Worm (Caenorhabditis elegans) whole organism, L2 larva: ENCODE data around the gene trx-2.
A peak's percentile ranks its signal among the peaks of the same experiment; 100 is the strongest.

Source experiments
- C34F6.9 ChIP-seq: fragments of 150-350 bp; optimal IDR thresholded peaks from 2 replicates; lab custom pipeline; 2014; ENCODE audit warnings: missing biosample characterization, missing genetic modification characterization
- F13H6.1 ChIP-seq: sonication (generic microtip); optimal IDR thresholded peaks from 2 replicates; lab custom pipeline; 2016; ENCODE audit warnings: missing genetic modification characterization, missing compliant biosample characterization
- R02D3.7 ChIP-seq: fragments of 150-350 bp; optimal IDR thresholded peaks from 2 replicates; lab custom pipeline; 2014; ENCODE audit warnings: missing biosample characterization, missing genetic modification characterization
- Y55F3AM.14 ChIP-seq: fragments of 200-800 bp; sonication (Bioruptor generic); optimal IDR thresholded peaks from 2 replicates; lab custom pipeline; 2018; ENCODE audit warnings: mild to moderate bottlenecking, missing genetic modification characterization, missing compliant biosample characterization
- ZK546.5 ChIP-seq: sonication (generic microtip); optimal IDR thresholded peaks from 2 replicates; lab custom pipeline; 2017; ENCODE audit warnings: missing biosample characterization, missing genetic modification characterization
- alr-1 ChIP-seq: fragments of 150-350 bp; optimal IDR thresholded peaks from 2 replicates; lab custom pipeline; 2014; ENCODE audit warnings: missing biosample characterization, missing genetic modification characterization
- aly-2 ChIP-seq: fragments of 150-350 bp; optimal IDR thresholded peaks from 2 replicates; lab custom pipeline; 2014; ENCODE audit warnings: missing biosample characterization, missing genetic modification characterization
- ama-1 ChIP-seq: fragments of 150-350 bp; optimal IDR thresholded peaks from 2 replicates; lab custom pipeline; 2018; ENCODE audit warnings: inconsistent platforms
- blmp-1 ChIP-seq: sonication (generic microtip); optimal IDR thresholded peaks from 2 replicates; lab custom pipeline; 2017; ENCODE audit warnings: missing genetic modification characterization, mild to moderate bottlenecking, missing compliant biosample characterization, antibody characterized with exemption, moderate library complexity; ENCODE audit not compliant: insufficient read depth
- ceh-16 ChIP-seq: fragments of 150-350 bp; optimal IDR thresholded peaks from 2 replicates; lab custom pipeline; 2014; ENCODE audit warnings: missing biosample characterization, missing genetic modification characterization
- ceh-82 ChIP-seq: fragments of 150-350 bp; optimal IDR thresholded peaks from 2 replicates; lab custom pipeline; 2014; ENCODE audit warnings: missing biosample characterization, missing genetic modification characterization
- crh-2 ChIP-seq: sonication (generic microtip); optimal IDR thresholded peaks from 2 replicates; lab custom pipeline; 2017; ENCODE audit warnings: missing biosample characterization, missing genetic modification characterization
- dmd-4 ChIP-seq: sonication (generic microtip); optimal IDR thresholded peaks from 2 replicates; lab custom pipeline; 2017; ENCODE audit warnings: missing biosample characterization, missing genetic modification characterization
- egl-27 ChIP-seq: sonication (generic microtip); optimal IDR thresholded peaks from 3 replicates; lab custom pipeline; 2017; ENCODE audit warnings: missing biosample characterization, missing genetic modification reagents, missing genetic modification characterization
- elt-1 ChIP-seq: fragments of 150-350 bp; optimal IDR thresholded peaks from 2 replicates; lab custom pipeline; 2014; ENCODE audit warnings: missing biosample characterization, missing genetic modification characterization
- elt-3 ChIP-seq: sonication (generic microtip); optimal IDR thresholded peaks from 2 replicates; lab custom pipeline; 2017; ENCODE audit warnings: missing biosample characterization, missing genetic modification characterization
- fos-1 ChIP-seq: fragments of 150-350 bp; optimal IDR thresholded peaks from 2 replicates; lab custom pipeline; 2014; ENCODE audit warnings: missing biosample characterization, missing genetic modification characterization
- gmeb-1 ChIP-seq: fragments of 150-350 bp; optimal IDR thresholded peaks from 2 replicates; lab custom pipeline; 2014; ENCODE audit warnings: missing biosample characterization, missing genetic modification characterization
- lin-11 ChIP-seq: fragments of 150-350 bp; sonication (generic microtip); optimal IDR thresholded peaks from 2 replicates; lab custom pipeline; 2014; ENCODE audit warnings: missing biosample characterization, missing genetic modification characterization, inconsistent platforms, mixed read lengths
- lin-13 ChIP-seq: fragments of 150-350 bp; optimal IDR thresholded peaks from 2 replicates; lab custom pipeline; 2014; ENCODE audit warnings: missing biosample characterization, missing genetic modification reagents, missing genetic modification characterization
- lin-39 ChIP-seq: fragments of 150-350 bp; optimal IDR thresholded peaks from 2 replicates; lab custom pipeline; 2014; ENCODE audit warnings: missing biosample characterization, missing genetic modification reagents, missing genetic modification characterization
- lsy-2 ChIP-seq, 2 experiments: fragments of 150-350 bp in 1 of 2; sonication (generic microtip) in 1 of 2; optimal IDR thresholded peaks; 2 replicates each; lab custom pipeline; 2014 to 2017; ENCODE audit warnings: missing biosample characterization in 2 of 2, missing genetic modification characterization in 2 of 2
- mab-5 ChIP-seq: fragments of 150-350 bp; optimal IDR thresholded peaks from 2 replicates; lab custom pipeline; 2014; ENCODE audit warnings: missing biosample characterization, missing genetic modification characterization
- mbf-1 ChIP-seq: sonication (generic microtip); optimal IDR thresholded peaks from 2 replicates; lab custom pipeline; 2017; ENCODE audit warnings: missing biosample characterization, missing genetic modification characterization
- mdl-1 ChIP-seq, 2 experiments: fragments of 150-350 bp in 1 of 2; sonication (generic microtip) in 1 of 2; optimal IDR thresholded peaks; 2 replicates each; lab custom pipeline; 2017; ENCODE audit warnings: missing biosample characterization in 2 of 2, missing genetic modification characterization in 2 of 2
- nhr-10 ChIP-seq: sonication (generic microtip); optimal IDR thresholded peaks from 2 replicates; lab custom pipeline; 2017; ENCODE audit warnings: missing biosample characterization, missing genetic modification characterization
- nhr-11 ChIP-seq: fragments of 150-350 bp; optimal IDR thresholded peaks from 2 replicates; lab custom pipeline; 2014; ENCODE audit warnings: missing biosample characterization, missing genetic modification characterization
- nhr-12 ChIP-seq: fragments of 150-350 bp; optimal IDR thresholded peaks from 2 replicates; lab custom pipeline; 2014; ENCODE audit warnings: missing biosample characterization, missing genetic modification characterization
- nhr-129 ChIP-seq: fragments of 150-350 bp; optimal IDR thresholded peaks from 2 replicates; lab custom pipeline; 2014; ENCODE audit warnings: missing biosample characterization, missing genetic modification characterization
- nhr-21 ChIP-seq: fragments of 150-350 bp; optimal IDR thresholded peaks from 2 replicates; lab custom pipeline; 2014; ENCODE audit warnings: missing biosample characterization, missing genetic modification characterization
- nhr-23 ChIP-seq: fragments of 150-350 bp; optimal IDR thresholded peaks from 2 replicates; lab custom pipeline; 2014; ENCODE audit warnings: missing biosample characterization, missing genetic modification reagents, missing genetic modification characterization
- nhr-237 ChIP-seq: fragments of 150-350 bp; optimal IDR thresholded peaks from 2 replicates; lab custom pipeline; 2014; ENCODE audit warnings: missing biosample characterization, missing genetic modification characterization
- nhr-25 ChIP-seq: fragments of 150-350 bp; sonication (generic microtip); optimal IDR thresholded peaks from 3 replicates; lab custom pipeline; 2014; ENCODE audit warnings: missing biosample characterization, missing genetic modification characterization
- nhr-6 ChIP-seq: fragments of 150-350 bp; optimal IDR thresholded peaks from 2 replicates; lab custom pipeline; 2014; ENCODE audit warnings: missing biosample characterization, missing genetic modification characterization
- nhr-77 ChIP-seq: fragments of 150-350 bp; optimal IDR thresholded peaks from 2 replicates; lab custom pipeline; 2014; ENCODE audit warnings: missing biosample characterization, missing genetic modification characterization
- peb-1 ChIP-seq: fragments of 150-350 bp; optimal IDR thresholded peaks from 2 replicates; lab custom pipeline; 2014; ENCODE audit warnings: missing biosample characterization, missing genetic modification characterization
- sem-4 ChIP-seq: fragments of 150-350 bp; optimal IDR thresholded peaks from 2 replicates; lab custom pipeline; 2014; ENCODE audit warnings: missing biosample characterization, missing genetic modification reagents, missing genetic modification characterization
- skn-1 ChIP-seq: sonication (generic microtip); optimal IDR thresholded peaks from 2 replicates; lab custom pipeline; 2017; ENCODE audit warnings: missing biosample characterization, missing genetic modification characterization
- sma-3 ChIP-seq: sonication (generic microtip); optimal IDR thresholded peaks from 2 replicates; lab custom pipeline; 2016; ENCODE audit warnings: missing genetic modification reagents, missing genetic modification characterization, missing compliant biosample characterization
- sma-9 ChIP-seq, 2 experiments: fragments of 150-350 bp in 1 of 2; sonication (generic microtip) in 1 of 2; optimal IDR thresholded peaks; 2 replicates each; lab custom pipeline; 2014 to 2016; ENCODE audit warnings: missing genetic modification characterization in 2 of 2, mild to moderate bottlenecking in 1 of 2, missing biosample characterization in 1 of 2, missing compliant biosample characterization in 1 of 2, missing genetic modification reagents in 1 of 2, moderate library complexity in 1 of 2
- snpc-4 ChIP-seq: fragments of 150-350 bp; optimal IDR thresholded peaks from 2 replicates; lab custom pipeline; 2014; ENCODE audit warnings: missing biosample characterization, missing genetic modification characterization
- unc-39 ChIP-seq: fragments of 150-350 bp; optimal IDR thresholded peaks from 2 replicates; lab custom pipeline; 2014; ENCODE audit warnings: missing biosample characterization, missing genetic modification characterization
- unc-55 ChIP-seq: fragments of 150-350 bp; sonication (generic microtip); optimal IDR thresholded peaks from 3 replicates; lab custom pipeline; 2014; ENCODE audit warnings: missing biosample characterization, missing genetic modification reagents, missing genetic modification characterization
- unc-62 ChIP-seq: fragments of 150-350 bp; optimal IDR thresholded peaks from 2 replicates; lab custom pipeline; 2014; ENCODE audit warnings: missing biosample characterization, missing genetic modification reagents, missing genetic modification characterization
- zag-1 ChIP-seq: fragments of 150-350 bp; optimal IDR thresholded peaks from 2 replicates; lab custom pipeline; 2014; ENCODE audit warnings: missing biosample characterization, missing genetic modification characterization
- ztf-1 ChIP-seq: fragments of 200-800 bp; sonication (Bioruptor generic); conservative IDR thresholded peaks from 2 replicates; pipeline ENCODE4 v1.3.6; 2022; ENCODE audit warnings: missing genetic modification characterization, missing compliant biosample characterization
- ztf-11 ChIP-seq: sonication (generic microtip); optimal IDR thresholded peaks from 2 replicates; lab custom pipeline; 2017; ENCODE audit warnings: missing biosample characterization, missing genetic modification characterization
- ztf-4 ChIP-seq: fragments of 150-350 bp; optimal IDR thresholded peaks from 2 replicates; lab custom pipeline; 2014; ENCODE audit warnings: missing biosample characterization, missing genetic modification characterization

The trx-2 gene

ce11 chrV:10355773-10356335 is 41.4 kb downstream of the trx-2 start, which contains the start of gene sluh-7:
sluh-7 (minus strand) TSS chrV:10355823.
- TF ChIP-seq egl-27 (tag; lab: Kevin White, UChicago): peak; percentile 18
- no peak for TF ChIP-seq nhr-11
- TF ChIP-seq elt-3 (tag; lab: Kevin White, UChicago): no peak
- peak; percentile 16 for TF ChIP-seq ceh-16 (tag; lab: Kevin White, UChicago)
- TF ChIP-seq nhr-10 (tag; lab: Kevin White, UChicago): no peak
- TF ChIP-seq lin-11 (tag; lab: Kevin White, UChicago): peak; percentile 18
- no peak for TF ChIP-seq ztf-11 (tag; lab: Kevin White, UChicago)
- no peak for TF ChIP-seq alr-1 (tag; lab: Kevin White, UChicago)
- TF ChIP-seq dmd-4 (tag; lab: Kevin White, UChicago): no peak
- peak; percentile 82 for TF ChIP-seq F13H6.1 (tag; lab: Kevin White, UChicago)
- TF ChIP-seq blmp-1 (tag; lab: Kevin White, UChicago): no peak
- TF ChIP-seq nhr-25 (tag; lab: Kevin White, UChicago): peak; percentile 84
- TF ChIP-seq lin-39 (tag; lab: Kevin White, UChicago): no peak
- peak; percentile 64 for TF ChIP-seq sem-4 (tag; lab: Kevin White, UChicago)
- peak; percentile 92 for TF ChIP-seq sma-9 (GFP tag; optimal IDR thresholded peaks at IDR 0.05; lab: Kevin White, UChicago)
- no peak for TF ChIP-seq sma-9 (tag; optimal IDR thresholded peaks at IDR 0.05; lab: Kevin White, UChicago)
- peak; percentile 80 for TF ChIP-seq lin-13 (GFP tag; lab: Kevin White, UChicago)
- no peak for TF ChIP-seq nhr-77 (tag; lab: Kevin White, UChicago)
- TF ChIP-seq nhr-21 (tag; lab: Kevin White, UChicago): peak; percentile 68
- no peak for TF ChIP-seq nhr-237
- TF ChIP-seq mdl-1 (tag; optimal IDR thresholded peaks at IDR 0.05; lab: Kevin White, UChicago): no peak
- no peak for TF ChIP-seq unc-39 (tag; lab: Kevin White, UChicago)
- TF ChIP-seq aly-2 (tag; lab: Kevin White, UChicago): no peak
- TF ChIP-seq C34F6.9 (tag; lab: Kevin White, UChicago): peak; percentile 87
- TF ChIP-seq fos-1 (tag; lab: Kevin White, UChicago): peak; percentile 16
- peak; percentile 30 for TF ChIP-seq nhr-129
- peak; percentile 82 for TF ChIP-seq crh-2
- TF ChIP-seq ZK546.5 (tag; lab: Kevin White, UChicago): no peak
- no peak for TF ChIP-seq ceh-82 (tag; lab: Kevin White, UChicago)
- no peak for TF ChIP-seq nhr-23 (tag; lab: Kevin White, UChicago)
- no peak for TF ChIP-seq mbf-1 (tag; lab: Kevin White, UChicago)
- no peak for TF ChIP-seq peb-1 (tag; lab: Kevin White, UChicago)
- no peak for TF ChIP-seq elt-1 (tag; lab: Kevin White, UChicago)
- TF ChIP-seq R02D3.7: no peak
- TF ChIP-seq mab-5 (tag; lab: Kevin White, UChicago): peak; percentile 5
- peak; percentile 69 for TF ChIP-seq snpc-4
- peak; percentile 94 for TF ChIP-seq gmeb-1 (tag; lab: Kevin White, UChicago)
- peak; percentile 84 for TF ChIP-seq sma-3
- no peak for TF ChIP-seq ama-1 (lab: Kevin White, UChicago)
- TF ChIP-seq nhr-6 (tag; lab: Kevin White, UChicago): peak; percentile 65
- no peak for TF ChIP-seq Y55F3AM.14 (GFP tag; lab: Kevin White, UChicago)
- TF ChIP-seq lsy-2 (tag; optimal IDR thresholded peaks at IDR 0.05; lab: Kevin White, UChicago): peak; percentile 67 to 90
- TF ChIP-seq skn-1: no peak
- TF ChIP-seq nhr-12 (tag; lab: Kevin White, UChicago): no peak
- TF ChIP-seq unc-62 (GFP tag; lab: Kevin White, UChicago): no peak
- TF ChIP-seq ztf-4 (tag; lab: Kevin White, UChicago): no peak
- peak; percentile 89 for TF ChIP-seq unc-55 (GFP tag; lab: Kevin White, UChicago)
- no peak for TF ChIP-seq zag-1
- TF ChIP-seq ztf-1: no peak
